Worm (Caenorhabditis elegans): ENCODE measurements around the gene W04G3.10.

- no peak for TF ChIP-seq dve-1 (tag; optimal IDR thresholded peaks at IDR 0.05)
- no peak for TF ChIP-seq fax-1 (tag; optimal IDR thresholded peaks at IDR 0.05)
- TF ChIP-seq unc-42 (tag; optimal IDR thresholded peaks at IDR 0.05) = no peak
- TF ChIP-seq sox-4 (tag; optimal IDR thresholded peaks at IDR 0.05) = no peak
- peak; percentile 63 for TF ChIP-seq unc-55 (GFP tag; optimal IDR thresholded peaks at IDR 0.05)
- TF ChIP-seq pha-4 (tag; optimal IDR thresholded peaks at IDR 0.05) = no peak
- TF ChIP-seq fkh-10 (GFP tag; optimal IDR thresholded peaks at IDR 0.05) = no peak
- TF ChIP-seq pqm-1 (tag; optimal IDR thresholded peaks at IDR 0.05) = no peak
- no peak for TF ChIP-seq ama-1 (optimal IDR thresholded peaks at IDR 0.05)
- TF ChIP-seq pag-3 (tag; optimal IDR thresholded peaks at IDR 0.05; ENCODE audit: borderline replicate concordance) = no peak
- TF ChIP-seq ceh-22 (tag; optimal IDR thresholded peaks at IDR 0.05) = no peak
- TF ChIP-seq tbx-2 (tag; optimal IDR thresholded peaks at IDR 0.05) = no peak
These were observed 21.0 kb downstream of the W04G3.10 start, which contains the start of gene lpr-3 for ce11 chrX:11057028-11057427.
